Fruit fly (Drosophila melanogaster) whole organism, embryonic: ENCODE data around the gene Kr-h2.

Experiments
- Atf-2 ChIP-seq: fragments of 200-800 bp; sonication (Bioruptor generic); optimal IDR thresholded peaks from 2 replicates; lab custom pipeline; 2016; ENCODE audit warnings: missing biosample characterization, missing genetic modification characterization
- Atf6 ChIP-seq: fragments of 200-800 bp; sonication (Bioruptor generic); IDR thresholded peaks from 2 replicates; pipeline ENCODE4 v1.3.6; 2022; ENCODE audit warnings: missing biosample characterization, missing genetic modification characterization
- Awh ChIP-seq: fragments of 200-800 bp; sonication (Bioruptor generic); IDR thresholded peaks from 2 replicates; pipeline ENCODE4, ENCODE4 v1.3.6; 2022; ENCODE audit warnings: missing biosample characterization, missing genetic modification characterization
- B-H1 ChIP-seq: fragments of 200-800 bp; sonication (Bioruptor generic); IDR thresholded peaks from 3 replicates; pipeline ENCODE4 v1.3.6; 2022; ENCODE audit warnings: missing biosample characterization, missing genetic modification characterization
- C15 ChIP-seq: fragments of 200-800 bp; sonication (Bioruptor generic); IDR thresholded peaks from 3 replicates; pipeline ENCODE4 v1.3.6; 2022; ENCODE audit warnings: missing biosample characterization, missing genetic modification characterization
- CG1024 ChIP-seq: fragments of 200-800 bp; sonication (Bioruptor generic); IDR thresholded peaks from 2 replicates; pipeline ENCODE4 v1.3.6; 2022; ENCODE audit warnings: missing biosample characterization, missing genetic modification characterization
- CG10267 ChIP-seq: fragments of 200-800 bp; sonication (Bioruptor generic); optimal IDR thresholded peaks from 2 replicates; lab custom pipeline; 2018; ENCODE audit warnings: missing biosample characterization, mild to moderate bottlenecking, missing genetic modification characterization, moderate library complexity
- CG11085 ChIP-seq: fragments of 200-800 bp; sonication (Bioruptor generic); IDR thresholded peaks from 2 replicates; pipeline ENCODE4 v1.3.6; 2022; ENCODE audit warnings: missing biosample characterization, missing genetic modification characterization
- CG11695 ChIP-seq: fragments of 200-800 bp; sonication (Bioruptor generic); IDR thresholded peaks from 3 replicates; pipeline ENCODE4 v1.3.6; 2022; ENCODE audit warnings: missing biosample characterization, missing genetic modification characterization
- CG12659 ChIP-seq: fragments of 200-800 bp; sonication (Bioruptor generic); optimal IDR thresholded peaks from 3 replicates; lab custom pipeline; 2017; ENCODE audit warnings: mild to moderate bottlenecking, missing biosample characterization, missing genetic modification reagents, missing genetic modification characterization
- CG13123 ChIP-seq: fragments of 200-800 bp; sonication (Bioruptor generic); optimal IDR thresholded peaks from 2 replicates; lab custom pipeline; 2016; ENCODE audit warnings: missing biosample characterization, missing genetic modification characterization
- CG13624 ChIP-seq: fragments of 200-800 bp; sonication (Bioruptor generic); optimal IDR thresholded peaks from 2 replicates; lab custom pipeline; 2016; ENCODE audit warnings: missing biosample characterization, missing genetic modification characterization
- CG14667 ChIP-seq: fragments of 200-800 bp; sonication (Bioruptor generic); IDR thresholded peaks from 2 replicates; pipeline ENCODE4 v1.3.6; 2022; ENCODE audit warnings: missing biosample characterization, missing genetic modification characterization
- CG14860 ChIP-seq: fragments of 200-800 bp; sonication (Bioruptor generic); IDR thresholded peaks from 3 replicates; pipeline ENCODE4 v1.3.6; 2022; ENCODE audit warnings: missing biosample characterization, missing genetic modification characterization; ENCODE audit not compliant: partially characterized antibody
- CG15073 ChIP-seq: fragments of 200-800 bp; sonication (Bioruptor generic); optimal IDR thresholded peaks from 2 replicates; lab custom pipeline; 2016; ENCODE audit warnings: missing biosample characterization, missing genetic modification characterization
- CG15601 ChIP-seq: fragments of 200-800 bp; sonication (Bioruptor generic); optimal IDR thresholded peaks from 3 replicates; lab custom pipeline; 2019; ENCODE audit warnings: missing biosample characterization, mild to moderate bottlenecking, missing genetic modification characterization, moderate library complexity
- CG1603 ChIP-seq: fragments of 200-800 bp; sonication (Bioruptor generic); optimal IDR thresholded peaks from 2 replicates; lab custom pipeline; 2019; ENCODE audit warnings: missing biosample characterization, mild to moderate bottlenecking, missing genetic modification characterization, moderate library complexity
- CG17612 ChIP-seq: fragments of 200-800 bp; sonication (Bioruptor generic); IDR thresholded peaks from 2 replicates; pipeline ENCODE4 v1.3.6; 2022; ENCODE audit warnings: missing biosample characterization, missing genetic modification characterization
- CG17802 ChIP-seq: fragments of 200-800 bp; sonication (Bioruptor generic); optimal IDR thresholded peaks from 2 replicates; lab custom pipeline; 2018; ENCODE audit warnings: missing biosample characterization, mild to moderate bottlenecking, missing genetic modification characterization, moderate library complexity
- CG18599 ChIP-seq: fragments of 200-800 bp; sonication (Bioruptor generic); optimal IDR thresholded peaks from 3 replicates; lab custom pipeline; 2017; ENCODE audit warnings: missing biosample characterization, missing genetic modification characterization, mild to moderate bottlenecking, moderate library complexity, missing genetic modification reagents
- CG30020 ChIP-seq: fragments of 200-800 bp; optimal IDR thresholded peaks from 2 replicates; lab custom pipeline; 2019; ENCODE audit warnings: missing biosample characterization, mild to moderate bottlenecking, missing genetic modification characterization, moderate library complexity
- CG32767 ChIP-seq: fragments of 200-800 bp; sonication (Bioruptor generic); IDR thresholded peaks from 2 replicates; pipeline ENCODE4 v1.3.6; 2022; ENCODE audit warnings: missing biosample characterization, missing genetic modification characterization
- CG4617 ChIP-seq: fragments of 200-800 bp; sonication (Bioruptor generic); optimal IDR thresholded peaks from 3 replicates; lab custom pipeline; 2016; ENCODE audit warnings: missing biosample characterization, missing genetic modification characterization, borderline replicate concordance
- CG9609 ChIP-seq: fragments of 200-800 bp; sonication (Bioruptor generic); optimal IDR thresholded peaks from 3 replicates; lab custom pipeline; 2016; ENCODE audit warnings: missing biosample characterization, missing genetic modification characterization
- CG9727 ChIP-seq: fragments of 200-800 bp; sonication (Bioruptor generic); optimal IDR thresholded peaks from 3 replicates; lab custom pipeline; 2017; ENCODE audit warnings: missing biosample characterization, mild to moderate bottlenecking, missing genetic modification characterization
- CHES-1-like ChIP-seq: fragments of 200-800 bp; sonication (Bioruptor generic); optimal IDR thresholded peaks from 2 replicates; lab custom pipeline; 2016; ENCODE audit warnings: missing biosample characterization, missing genetic modification characterization
- E2f1 ChIP-seq: fragments of 200-800 bp; sonication (Bioruptor generic); IDR thresholded peaks from 2 replicates; pipeline ENCODE4 v1.3.6; 2022; ENCODE audit warnings: missing biosample characterization, missing genetic modification characterization
- H2.0 ChIP-seq: fragments of 200-800 bp; sonication (Bioruptor generic); IDR thresholded peaks from 2 replicates; pipeline ENCODE4 v1.3.6; 2022; ENCODE audit warnings: missing biosample characterization, missing genetic modification characterization
- HLH54F ChIP-seq: fragments of 200-800 bp; sonication (Bioruptor generic); optimal IDR thresholded peaks from 3 replicates; lab custom pipeline; 2016; ENCODE audit warnings: missing biosample characterization, missing genetic modification characterization
- Hmx ChIP-seq: fragments of 200-800 bp; sonication (Bioruptor generic); optimal IDR thresholded peaks from 2 replicates; lab custom pipeline; 2016; ENCODE audit warnings: missing biosample characterization, missing genetic modification characterization
- NC2β ChIP-seq: fragments of 200-800 bp; sonication (Bioruptor generic); optimal IDR thresholded peaks from 2 replicates; lab custom pipeline; 2016; ENCODE audit warnings: missing biosample characterization, missing genetic modification characterization
- Oli ChIP-seq: fragments of 200-800 bp; sonication (Bioruptor generic); optimal IDR thresholded peaks from 2 replicates; lab custom pipeline; 2018; ENCODE audit warnings: missing biosample characterization, mild to moderate bottlenecking, missing genetic modification characterization, moderate library complexity
- Optix ChIP-seq: fragments of 200-800 bp; sonication (Bioruptor generic); IDR thresholded peaks from 3 replicates; pipeline ENCODE4 v1.3.6; 2022; ENCODE audit warnings: missing biosample characterization, missing genetic modification characterization
- Six4 ChIP-seq: fragments of 200-800 bp; sonication (Bioruptor generic); optimal IDR thresholded peaks from 2 replicates; lab custom pipeline; 2016; ENCODE audit warnings: missing biosample characterization, missing genetic modification characterization
- Tbp ChIP-seq: fragments of >200 bp; optimal IDR thresholded peaks from 2 replicates; lab custom pipeline; 2018; ENCODE audit warnings: missing biosample characterization, missing genetic modification characterization
- abd-A ChIP-seq: fragments of 200-800 bp; sonication (Bioruptor generic); optimal IDR thresholded peaks from 3 replicates; lab custom pipeline; 2019; ENCODE audit warnings: missing biosample characterization, mild to moderate bottlenecking, missing genetic modification characterization, moderate library complexity
- caup ChIP-seq: fragments of 200-800 bp; sonication (Bioruptor generic); optimal IDR thresholded peaks from 3 replicates; lab custom pipeline; 2017; ENCODE audit warnings: missing biosample characterization, mild to moderate bottlenecking, missing genetic modification characterization, moderate library complexity; ENCODE audit not compliant: severe bottlenecking
- dm ChIP-seq: fragments of 200-800 bp; sonication (Bioruptor generic); optimal IDR thresholded peaks from 3 replicates; lab custom pipeline; 2016; ENCODE audit warnings: missing biosample characterization, missing genetic modification characterization
- en ChIP-seq: fragments of 200-800 bp; sonication (Bioruptor generic); optimal IDR thresholded peaks from 2 replicates; lab custom pipeline; 2016; ENCODE audit warnings: missing biosample characterization, missing genetic modification characterization
- fru ChIP-seq: fragments of >200 bp; optimal IDR thresholded peaks from 2 replicates; lab custom pipeline; 2017
- grau ChIP-seq: fragments of 200-800 bp; optimal IDR thresholded peaks from 3 replicates; lab custom pipeline; 2019; ENCODE audit warnings: missing biosample characterization, mild to moderate bottlenecking, missing genetic modification characterization, moderate library complexity
- ind ChIP-seq: fragments of 200-800 bp; sonication (Bioruptor generic); optimal IDR thresholded peaks from 3 replicates; lab custom pipeline; 2016; ENCODE audit warnings: missing biosample characterization, missing genetic modification characterization
- otp ChIP-seq: fragments of 200-800 bp; sonication (Bioruptor generic); IDR thresholded peaks from 3 replicates; pipeline ENCODE4, ENCODE4 v1.3.6; 2022; ENCODE audit warnings: missing biosample characterization, missing genetic modification characterization
- pb ChIP-seq: fragments of 200-800 bp; sonication (Bioruptor generic); optimal IDR thresholded peaks from 3 replicates; lab custom pipeline; 2016; ENCODE audit warnings: missing biosample characterization, missing genetic modification characterization
- prd ChIP-seq, 3 experiments: fragments of >200 bp in 2 of 3; fragments of 200-800 bp in 1 of 3; sonication (Bioruptor generic) in 1 of 3; optimal IDR thresholded peaks in 2 of 3; IDR thresholded peaks in 1 of 3; 2 replicates in 2 of 3; 3 replicates in 1 of 3; pipeline versions ENCODE4 v1.3.6 to Lab custom; 2017 to 2022; ENCODE audit warnings: missing biosample characterization in 1 of 3, missing genetic modification characterization in 1 of 3
- sima ChIP-seq: fragments of 200-800 bp; sonication (Bioruptor generic); optimal IDR thresholded peaks from 2 replicates; lab custom pipeline; 2016; ENCODE audit warnings: missing biosample characterization, missing genetic modification characterization
- sqz ChIP-seq: fragments of 200-800 bp; sonication (Bioruptor generic); optimal IDR thresholded peaks from 3 replicates; lab custom pipeline; 2018; ENCODE audit warnings: missing biosample characterization, mild to moderate bottlenecking, missing genetic modification characterization
- sr ChIP-seq: fragments of 200-800 bp; sonication (Bioruptor generic); IDR thresholded peaks from 3 replicates; pipeline ENCODE4 v1.3.6; 2022; ENCODE audit warnings: missing biosample characterization, missing genetic modification characterization
- stc ChIP-seq: fragments of 200-800 bp; sonication (Bioruptor generic); IDR thresholded peaks from 2 replicates; pipeline ENCODE4 v1.3.6; 2022; ENCODE audit warnings: missing biosample characterization, missing genetic modification characterization

The Kr-h2 gene

DNA sequence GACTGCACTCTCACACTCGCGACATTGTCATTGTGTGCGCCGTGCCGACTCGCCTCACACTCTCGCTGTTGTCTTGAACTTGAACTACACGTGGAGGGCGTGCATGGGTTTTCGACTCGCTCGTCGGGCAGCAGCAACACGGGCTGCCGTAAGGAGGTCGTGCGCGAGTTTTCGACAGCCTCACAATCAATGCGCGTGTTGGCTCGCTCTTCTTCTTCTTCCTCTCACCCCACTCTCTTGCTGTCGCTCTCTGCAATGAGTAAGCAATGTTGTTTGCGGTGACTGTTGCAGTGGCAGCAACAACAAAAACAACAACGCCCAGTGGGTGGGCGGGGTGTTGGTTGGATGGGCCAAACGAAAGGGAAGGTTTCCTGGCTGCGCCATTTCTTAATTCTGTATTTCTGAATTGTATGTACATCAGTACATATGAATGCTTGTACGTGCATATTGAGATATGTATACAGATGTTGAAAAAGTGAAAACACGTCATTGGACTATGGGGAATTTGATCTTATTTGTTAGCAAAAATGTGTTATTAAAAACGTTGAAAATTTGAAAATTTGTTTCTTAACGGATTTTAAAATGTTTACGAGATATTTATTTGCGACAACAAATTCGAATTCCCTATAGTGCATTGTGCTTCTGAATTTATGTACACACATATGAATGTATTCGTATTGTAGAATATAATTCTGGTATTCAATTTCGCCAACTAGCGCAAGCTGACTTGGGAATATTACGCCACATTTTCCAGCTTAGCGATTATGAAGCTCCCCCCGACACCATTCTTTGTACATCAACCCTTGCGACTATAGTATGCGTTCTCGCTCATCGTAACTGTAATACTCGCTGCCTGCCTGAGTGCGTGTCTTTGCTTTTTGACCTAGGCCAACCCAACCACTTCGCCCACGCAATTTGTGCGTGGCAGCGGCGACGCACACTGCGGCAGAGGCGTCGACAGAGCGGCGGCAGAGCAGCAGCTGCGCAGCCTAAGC is 17.9 kb downstream of the Kr-h2 start (continued):
- no peak for TF ChIP-seq CG1024 (GFP tag; lab: Robert Waterston, UW)
- peak; percentile 95 for TF ChIP-seq abd-A (tag; lab: Kevin White, UChicago)
- peak; percentile 55; the same call in 1 of the 2 replicates for TF ChIP-seq Awh (GFP tag; lab: Robert Waterston, UW)
- TF ChIP-seq CG30020 (tag; lab: Kevin White, UChicago): no peak
- TF ChIP-seq Oli (tag; lab: Kevin White, UChicago): no peak
- no peak; the same call in 2 of the 3 replicates for TF ChIP-seq otp (GFP tag; lab: Robert Waterston, UW)
- no peak for TF ChIP-seq stc (GFP tag; lab: Robert Waterston, UW)
- TF ChIP-seq sima: no peak
- peak; percentile 54 for TF ChIP-seq grau (tag; lab: Kevin White, UChicago)
- peak; percentile 15 for TF ChIP-seq CG1603
- no peak for TF ChIP-seq sqz (GFP tag; lab: Kevin White, UChicago)
- no peak for TF ChIP-seq en (GFP tag; lab: Kevin White, UChicago)
- TF ChIP-seq CHES-1-like (GFP tag; lab: Kevin White, UChicago): no peak
- TF ChIP-seq pb (GFP tag; lab: Kevin White, UChicago): peak; percentile 11
- TF ChIP-seq CG9609 (GFP tag; lab: Kevin White, UChicago): no peak
- TF ChIP-seq CG11085 (GFP tag; lab: Robert Waterston, UW): no peak
- no peak for TF ChIP-seq ind (GFP tag; lab: Kevin White, UChicago)
- TF ChIP-seq CG12659: peak; percentile 12
- TF ChIP-seq CG17612 (GFP tag; lab: Robert Waterston, UW): no peak
- no peak for TF ChIP-seq B-H1 (GFP tag; lab: Robert Waterston, UW)
- peak; percentile 65 for TF ChIP-seq CG18599 (GFP tag; lab: Kevin White, UChicago)
- peak; percentile 95 for TF ChIP-seq sr (GFP tag; lab: Robert Waterston, UW)
- TF ChIP-seq CG15073 (GFP tag; lab: Kevin White, UChicago): no peak
- no peak for TF ChIP-seq Tbp
- TF ChIP-seq CG11695 (GFP tag; lab: Robert Waterston, UW): peak; percentile 53; the same call in 1 of the 3 replicates
- no peak for TF ChIP-seq E2f1 (GFP tag; lab: Robert Waterston, UW)
- TF ChIP-seq Six4: no peak
- no peak for TF ChIP-seq HLH54F (GFP tag; lab: Kevin White, UChicago)
- TF ChIP-seq CG4617 (GFP tag; lab: Kevin White, UChicago): no peak
- peak; percentile 23 for TF ChIP-seq CG13624 (GFP tag; lab: Kevin White, UChicago)
- TF ChIP-seq Optix (GFP tag; lab: Robert Waterston, UW): no peak
- peak; percentile 37; the same call in 1 of the 3 replicates for TF ChIP-seq CG14860 (GFP tag; lab: Robert Waterston, UW)
- TF ChIP-seq Atf-2 (GFP tag; lab: Kevin White, UChicago): no peak
- peak; percentile 66 for TF ChIP-seq fru (lab: Kevin White, UChicago)
- peak; percentile 88 for TF ChIP-seq CG32767
- no peak for TF ChIP-seq prd (optimal IDR thresholded peaks at IDR 0.05; lab: Kevin White, UChicago)
- TF ChIP-seq prd (GFP tag; IDR thresholded peaks at IDR 0.05; lab: Robert Waterston, UW): no peak
- TF ChIP-seq CG9727: peak; percentile 25
- no peak for TF ChIP-seq Hmx (GFP tag; lab: Kevin White, UChicago)
- no peak for TF ChIP-seq CG17802
- TF ChIP-seq CG10267 (tag; lab: Kevin White, UChicago): no peak
- TF ChIP-seq H2.0 (GFP tag; lab: Robert Waterston, UW): no peak
- TF ChIP-seq C15: no peak
- TF ChIP-seq CG15601: peak; percentile 36
- no peak for TF ChIP-seq CG14667
- TF ChIP-seq Atf6 (GFP tag; lab: Robert Waterston, UW): no peak
- peak; percentile 4 for TF ChIP-seq NC2β (GFP tag; lab: Kevin White, UChicago)
- no peak for TF ChIP-seq CG13123 (GFP tag; lab: Kevin White, UChicago)
- TF ChIP-seq dm: peak; percentile 93
- peak; percentile 35 for TF ChIP-seq caup (GFP tag; lab: Kevin White, UChicago)
